Worm (Caenorhabditis elegans) whole organism, young adult: ENCODE data around the gene F10E7.1.

ENCODE experiments used
- B0019.2 ChIP-seq: fragments of 200-800 bp; sonication (Bioruptor generic); conservative IDR thresholded peaks from 2 replicates; pipeline ENCODE4 v1.3.6; 2022; ENCODE audit warnings: missing genetic modification reagents, missing genetic modification characterization, missing compliant biosample characterization
- B0035.1 ChIP-seq: sonication (generic microtip); optimal IDR thresholded peaks from 2 replicates; lab custom pipeline; 2016; ENCODE audit warnings: missing genetic modification characterization, mild to moderate bottlenecking, missing compliant biosample characterization, missing genotype, missing genetic modification reagents
- F22D6.2 ChIP-seq: sonication (generic microtip); optimal IDR thresholded peaks from 2 replicates; lab custom pipeline; 2016; ENCODE audit warnings: mild to moderate bottlenecking, missing genetic modification characterization, missing compliant biosample characterization
- F23B12.7 ChIP-seq: sonication (generic microtip); optimal IDR thresholded peaks from 2 replicates; lab custom pipeline; 2017; ENCODE audit warnings: missing genetic modification characterization, mild to moderate bottlenecking, missing compliant biosample characterization, antibody characterized with exemption, moderate library complexity; ENCODE audit not compliant: insufficient read depth
- F37B4.10 ChIP-seq: fragments of 200-800 bp; sonication (Bioruptor generic); IDR thresholded peaks from 2 replicates; pipeline ENCODE4 v1.3.6; 2022; ENCODE audit warnings: missing genetic modification characterization, missing compliant biosample characterization
- F39B2.1 ChIP-seq: fragments of 200-800 bp; sonication (Bioruptor generic); IDR thresholded peaks from 2 replicates; pipeline ENCODE4 v1.3.6; 2022; ENCODE audit warnings: missing genetic modification reagents, missing genetic modification characterization, missing compliant biosample characterization
- F52B5.7 ChIP-seq: sonication (generic microtip); optimal IDR thresholded peaks from 2 replicates; lab custom pipeline; 2016; ENCODE audit warnings: mild to moderate bottlenecking, missing genetic modification characterization, missing compliant biosample characterization
- F57A8.1 ChIP-seq: fragments of 200-800 bp; sonication (Bioruptor generic); optimal IDR thresholded peaks from 2 replicates; lab custom pipeline; 2018; ENCODE audit warnings: mild to moderate bottlenecking, missing genetic modification characterization, moderate library complexity, missing compliant biosample characterization
- Y56A3A.18 ChIP-seq: fragments of 200-800 bp; sonication (Bioruptor generic); IDR thresholded peaks from 2 replicates; pipeline ENCODE4 v1.3.6; 2022; ENCODE audit warnings: missing genetic modification reagents, missing genetic modification characterization, missing compliant biosample characterization
- Y67H2A.10 ChIP-seq: fragments of 200-800 bp; sonication (Bioruptor generic); conservative IDR thresholded peaks from 2 replicates; pipeline ENCODE4 v1.3.6; 2022; ENCODE audit warnings: missing genetic modification reagents, missing genetic modification characterization, missing compliant biosample characterization
- Y95B8A.8 ChIP-seq: fragments of 200-800 bp; sonication (Bioruptor generic); IDR thresholded peaks from 2 replicates; pipeline ENCODE4 v1.3.6; 2022; ENCODE audit warnings: missing genetic modification reagents, missing genetic modification characterization, missing compliant biosample characterization
- ZK185.1 ChIP-seq: sonication (generic microtip); optimal IDR thresholded peaks from 2 replicates; lab custom pipeline; 2016; ENCODE audit warnings: mild to moderate bottlenecking, missing genetic modification characterization, missing compliant biosample characterization; ENCODE audit not compliant: poor library complexity, severe bottlenecking
- aptf-2 ChIP-seq: fragments of 200-800 bp; sonication (Bioruptor generic); conservative IDR thresholded peaks from 2 replicates; pipeline ENCODE4 v1.3.6; 2022; ENCODE audit warnings: missing genetic modification reagents, missing genetic modification characterization, missing compliant biosample characterization
- atf-7 ChIP-seq: sonication (generic microtip); optimal IDR thresholded peaks from 2 replicates; lab custom pipeline; 2017; ENCODE audit warnings: mild to moderate bottlenecking, missing genetic modification characterization, missing compliant biosample characterization
- attf-6 ChIP-seq: fragments of 200-800 bp; sonication (Bioruptor generic); IDR thresholded peaks from 2 replicates; pipeline ENCODE4 v1.3.6; 2022; ENCODE audit warnings: missing genetic modification reagents, missing genetic modification characterization, missing compliant biosample characterization
- bed-2 ChIP-seq: fragments of 200-800 bp; sonication (Bioruptor generic); IDR thresholded peaks from 2 replicates; pipeline ENCODE4 v1.3.6; 2022; ENCODE audit warnings: missing genetic modification reagents, missing genetic modification characterization, missing compliant biosample characterization
- cebp-2 ChIP-seq: fragments of 200-800 bp; sonication (Bioruptor generic); IDR thresholded peaks from 2 replicates; pipeline ENCODE4 v1.3.6; 2022; ENCODE audit warnings: missing genetic modification characterization, missing compliant biosample characterization
- ceh-100 ChIP-seq: fragments of 200-800 bp; sonication (Bioruptor generic); IDR thresholded peaks from 2 replicates; pipeline ENCODE4 v1.3.6; 2022; ENCODE audit warnings: missing genetic modification reagents, missing genetic modification characterization, missing compliant biosample characterization
- ceh-27 ChIP-seq: fragments of 200-800 bp; sonication (Bioruptor generic); optimal IDR thresholded peaks from 2 replicates; lab custom pipeline; 2018; ENCODE audit warnings: mild to moderate bottlenecking, missing genetic modification characterization, moderate library complexity, missing compliant biosample characterization
- dpl-1 ChIP-seq: fragments of 150-350 bp; optimal IDR thresholded peaks from 2 replicates; lab custom pipeline; 2014; ENCODE audit warnings: missing biosample characterization, missing genetic modification reagents, missing genetic modification characterization
- ets-4 ChIP-seq: fragments of 200-800 bp; sonication (Bioruptor generic); optimal IDR thresholded peaks from 2 replicates; lab custom pipeline; 2018; ENCODE audit warnings: mild to moderate bottlenecking, missing genetic modification characterization, missing compliant biosample characterization
- gei-17 ChIP-seq: fragments of 200-800 bp; sonication (Bioruptor generic); optimal IDR thresholded peaks from 2 replicates; lab custom pipeline; 2018; ENCODE audit warnings: mild to moderate bottlenecking, missing genetic modification characterization, missing compliant biosample characterization
- hlh-26 ChIP-seq: fragments of 200-800 bp; sonication (Bioruptor generic); conservative IDR thresholded peaks from 2 replicates; pipeline ENCODE4 v1.3.6; 2022; ENCODE audit warnings: missing genetic modification reagents, missing genetic modification characterization, missing compliant biosample characterization
- hmg-20 ChIP-seq: fragments of 200-800 bp; sonication (Bioruptor generic); IDR thresholded peaks from 2 replicates; pipeline ENCODE4 v1.3.6; 2022; ENCODE audit warnings: missing genetic modification reagents, missing genetic modification characterization, missing compliant biosample characterization
- hrde-1 ChIP-seq: sonication (generic microtip); optimal IDR thresholded peaks from 2 replicates; lab custom pipeline; 2016; ENCODE audit warnings: missing genetic modification characterization, mild to moderate bottlenecking, missing compliant biosample characterization, moderate library complexity, missing genotype, missing genetic modification reagents, borderline replicate concordance
- lin-54 ChIP-seq: fragments of 200-800 bp; sonication (Bioruptor generic); optimal IDR thresholded peaks from 2 replicates; lab custom pipeline; 2018; ENCODE audit warnings: mild to moderate bottlenecking, missing genetic modification characterization, missing compliant biosample characterization
- madf-10 ChIP-seq: sonication (generic microtip); optimal IDR thresholded peaks from 2 replicates; lab custom pipeline; 2016; ENCODE audit warnings: mild to moderate bottlenecking, missing genetic modification characterization, missing compliant biosample characterization
- madf-6 ChIP-seq: fragments of 200-800 bp; sonication (Bioruptor generic); IDR thresholded peaks from 2 replicates; pipeline ENCODE4 v1.3.6; 2022; ENCODE audit warnings: missing genetic modification reagents, missing genetic modification characterization, missing compliant biosample characterization
- mcd-1 ChIP-seq: fragments of 200-800 bp; sonication (Bioruptor generic); IDR thresholded peaks from 2 replicates; pipeline ENCODE4 v1.3.6; 2022; ENCODE audit warnings: missing genetic modification reagents, missing genetic modification characterization, missing compliant biosample characterization
- nfya-1 ChIP-seq: sonication (generic microtip); optimal IDR thresholded peaks from 2 replicates; lab custom pipeline; 2017; ENCODE audit warnings: antibody characterized with exemption, missing compliant biosample characterization, missing genetic modification characterization, borderline replicate concordance; ENCODE audit not compliant: insufficient read depth
- nhr-179 ChIP-seq: sonication (generic microtip); optimal IDR thresholded peaks from 2 replicates; lab custom pipeline; 2016; ENCODE audit warnings: mild to moderate bottlenecking, missing genetic modification characterization, missing compliant biosample characterization
- pha-4 ChIP-seq: fragments of 150-350 bp; sonication (generic microtip); optimal IDR thresholded peaks from 2 replicates; lab custom pipeline; 2014; ENCODE audit warnings: missing biosample characterization, missing genetic modification reagents, missing genetic modification characterization
- sdz-38 ChIP-seq: sonication (generic microtip); optimal IDR thresholded peaks from 2 replicates; lab custom pipeline; 2016; ENCODE audit warnings: missing genotype, missing genetic modification characterization, missing compliant biosample characterization
- snpc-1.3 ChIP-seq: sonication (generic microtip); optimal IDR thresholded peaks from 2 replicates; lab custom pipeline; 2017; ENCODE audit warnings: missing genetic modification characterization, mild to moderate bottlenecking, missing compliant biosample characterization, antibody characterized with exemption, moderate library complexity, missing genotype, missing genetic modification reagents; ENCODE audit not compliant: insufficient read depth
- snpc-3.4 ChIP-seq: sonication (generic microtip); optimal IDR thresholded peaks from 2 replicates; lab custom pipeline; 2017; ENCODE audit warnings: missing genetic modification characterization, mild to moderate bottlenecking, missing compliant biosample characterization, antibody characterized with exemption, moderate library complexity, missing genotype, missing genetic modification reagents
- snpc-4 ChIP-seq, 5 experiments: fragments of 150-350 bp in 1 of 5; sonication (generic microtip) in 4 of 5; optimal IDR thresholded peaks; 2 replicates each; lab custom pipeline; 2014 to 2018; ENCODE audit warnings: missing genetic modification characterization in 5 of 5, missing biosample characterization in 3 of 5, antibody characterized with exemption in 2 of 5, mild to moderate bottlenecking in 2 of 5, missing compliant biosample characterization in 2 of 5, missing genotype in 2 of 5, moderate library complexity in 2 of 5, missing genetic modification reagents in 1 of 5
- sptf-2 ChIP-seq: fragments of 200-800 bp; sonication (Bioruptor generic); optimal IDR thresholded peaks from 2 replicates; lab custom pipeline; 2018; ENCODE audit warnings: mild to moderate bottlenecking, missing genetic modification characterization, missing compliant biosample characterization
- tbp1 ChIP-seq: fragments of 200-800 bp; sonication (Bioruptor generic); optimal IDR thresholded peaks from 2 replicates; lab custom pipeline; 2018; ENCODE audit warnings: mild to moderate bottlenecking, missing genetic modification characterization, missing compliant biosample characterization
- tbx-9 ChIP-seq: sonication (generic microtip); optimal IDR thresholded peaks from 2 replicates; lab custom pipeline; 2016; ENCODE audit warnings: borderline replicate concordance, missing genetic modification characterization, inconsistent platforms, missing compliant biosample characterization
- tlf-1 ChIP-seq: fragments of 200-800 bp; sonication (Bioruptor generic); optimal IDR thresholded peaks from 2 replicates; lab custom pipeline; 2018; ENCODE audit warnings: mild to moderate bottlenecking, missing genetic modification characterization, missing compliant biosample characterization
- xnd-1 ChIP-seq: sonication (generic microtip); optimal IDR thresholded peaks from 2 replicates; lab custom pipeline; 2016; ENCODE audit warnings: missing genotype, missing genetic modification reagents, missing genetic modification characterization, missing compliant biosample characterization
- ztf-22 ChIP-seq: fragments of 200-800 bp; sonication (Bioruptor generic); optimal IDR thresholded peaks from 2 replicates; lab custom pipeline; 2018; ENCODE audit warnings: mild to moderate bottlenecking, missing genetic modification characterization, moderate library complexity, missing compliant biosample characterization
- ztf-25 ChIP-seq: fragments of 200-800 bp; sonication (Bioruptor generic); IDR thresholded peaks from 2 replicates; pipeline ENCODE4 v1.3.6; 2022; ENCODE audit warnings: missing genetic modification reagents, missing genetic modification characterization, missing compliant biosample characterization
- ztf-26 ChIP-seq: sonication (generic microtip); optimal IDR thresholded peaks from 2 replicates; lab custom pipeline; 2017; ENCODE audit warnings: missing genetic modification characterization, missing compliant biosample characterization
- ztf-28 ChIP-seq: fragments of 200-800 bp; sonication (Bioruptor generic); IDR thresholded peaks from 2 replicates; pipeline ENCODE4 v1.3.6; 2022; ENCODE audit warnings: missing genetic modification reagents, missing genetic modification characterization, missing compliant biosample characterization
- ztf-6 ChIP-seq: fragments of 200-800 bp; sonication (Bioruptor generic); IDR thresholded peaks from 2 replicates; pipeline ENCODE4 v1.3.6; 2022; ENCODE audit warnings: missing genetic modification reagents, missing genetic modification characterization, missing compliant biosample characterization

Gene F10E7.1

ce11 chrII:7151969-7152631 lies 25.5 kb downstream of the F10E7.1 start, which contains the start of gene fust-1:
Gene fust-1 (plus strand): TSS chrII:7152581.
- peak; percentile 79 for TF ChIP-seq gei-17 (GFP tag; lab: Kevin White, UChicago)
- TF ChIP-seq ztf-25 (GFP tag; lab: Robert Waterston, UW): no peak
- no peak for TF ChIP-seq F37B4.10 (GFP tag; lab: Robert Waterston, UW)
- TF ChIP-seq tbp1 (GFP tag; lab: Kevin White, UChicago): peak; percentile 75
- peak; percentile 88 for TF ChIP-seq ceh-100
- peak; percentile 93 for TF ChIP-seq Y95B8A.8 (GFP tag; lab: Robert Waterston, UW)
- no peak for TF ChIP-seq nhr-179 (tag; lab: Kevin White, UChicago)
- TF ChIP-seq hmg-20: peak; percentile 92
- TF ChIP-seq attf-6: peak; percentile 85
- peak; percentile 95 for TF ChIP-seq snpc-1.3 (tag; lab: Kevin White, UChicago)
- no peak for TF ChIP-seq sptf-2 (GFP tag; lab: Kevin White, UChicago)
- 0 out of 2 replicates have a peak, but pooled peaks have one; percentile 60 for TF ChIP-seq cebp-2
- peak; percentile 48 for TF ChIP-seq ets-4
- TF ChIP-seq Y67H2A.10 (GFP tag; lab: Robert Waterston, UW): no peak
- peak; percentile 87 for TF ChIP-seq Y56A3A.18
- peak; percentile 87 for TF ChIP-seq F23B12.7 (tag; lab: Kevin White, UChicago)
- peak; percentile 77; the same call in 1 of the 2 replicates for TF ChIP-seq ztf-6 (GFP tag; lab: Robert Waterston, UW)
- peak; percentile 67 for TF ChIP-seq dpl-1
- peak; percentile 82 for TF ChIP-seq xnd-1 (tag; lab: Kevin White, UChicago)
- TF ChIP-seq hlh-26 (GFP tag; lab: Robert Waterston, UW): no peak
- peak; percentile 94 for TF ChIP-seq ZK185.1 (tag; lab: Kevin White, UChicago)
- peak; percentile 97 for TF ChIP-seq mcd-1 (GFP tag; lab: Robert Waterston, UW)
- no peak for TF ChIP-seq sdz-38 (tag; lab: Kevin White, UChicago)
- TF ChIP-seq bed-2 (GFP tag; lab: Robert Waterston, UW): 0 out of 2 replicates have a peak, but pooled peaks have one; percentile 24
- no peak for TF ChIP-seq F57A8.1 (GFP tag; lab: Kevin White, UChicago)
- TF ChIP-seq ztf-22: peak; percentile 73
- TF ChIP-seq madf-6: peak; percentile 95
- TF ChIP-seq atf-7 (tag; lab: Kevin White, UChicago): peak; percentile 84
- peak; percentile 42 for TF ChIP-seq B0035.1
- peak; percentile 69 for TF ChIP-seq B0019.2 (GFP tag; lab: Robert Waterston, UW)
- TF ChIP-seq ztf-28 (GFP tag; lab: Robert Waterston, UW): no peak
- peak; percentile 58 for TF ChIP-seq snpc-4 (GFP tag; optimal IDR thresholded peaks at IDR 0.05; lab: Kevin White, UChicago)
- TF ChIP-seq snpc-4 (tag; optimal IDR thresholded peaks at IDR 0.05; lab: Kevin White, UChicago): peak; percentile 48 to 89 (median 86)
- TF ChIP-seq lin-54 (GFP tag; lab: Kevin White, UChicago): peak; percentile 96
- TF ChIP-seq hrde-1 (tag; lab: Kevin White, UChicago): peak; percentile 74
- TF ChIP-seq ceh-27 (GFP tag; lab: Kevin White, UChicago): peak; percentile 90
- peak; percentile 95 for TF ChIP-seq tlf-1 (GFP tag; lab: Kevin White, UChicago)
- peak; percentile 88 for TF ChIP-seq ztf-26
- peak; percentile 17 for TF ChIP-seq F52B5.7 (tag; lab: Kevin White, UChicago)
- TF ChIP-seq tbx-9: no peak
- no peak for TF ChIP-seq nfya-1 (tag; lab: Kevin White, UChicago)
- TF ChIP-seq aptf-2: no peak
- peak; percentile 82; the same call in 1 of the 2 replicates for TF ChIP-seq F39B2.1 (GFP tag; lab: Robert Waterston, UW)
- peak; percentile 54 for TF ChIP-seq madf-10
- TF ChIP-seq pha-4 (tag; lab: Kevin White, UChicago): peak; percentile 47
- TF ChIP-seq F22D6.2 (tag; lab: Kevin White, UChicago): peak; percentile 77
- TF ChIP-seq snpc-3.4 (tag; lab: Kevin White, UChicago): peak; percentile 95
